Worm (Caenorhabditis elegans): ENCODE results near the gene kcmf-1.

The kcmf-1 gene

ce11 chrIII:7806947-7807346 is 22.3 kb upstream of the kcmf-1 start:
- no peak for TF ChIP-seq pha-4 (GFP tag; IDR thresholded peaks at IDR 0.05)
- no peak for TF ChIP-seq pha-4 (tag; optimal IDR thresholded peaks at IDR 0.05)

ce11 chrIII:7809033-7809432 is 20.2 kb upstream of the kcmf-1 start:
- TF ChIP-seq madf-5 (GFP tag; IDR thresholded peaks at IDR 0.05) (no peak), madf-9 (GFP tag; conservative IDR thresholded peaks at IDR 0.05) (no peak), ceh-28 (tag; optimal IDR thresholded peaks at IDR 0.05) (no peak), php-3 (GFP tag; IDR thresholded peaks at IDR 0.05) (no peak), F26F4.8 (GFP tag; conservative IDR thresholded peaks at IDR 0.05) (no peak), mxl-3 (GFP tag; optimal IDR thresholded peaks at IDR 0.05) (no peak), lin-38 (GFP tag; IDR thresholded peaks at IDR 0.05) (no peak), zfp-3 (GFP tag; conservative IDR thresholded peaks at IDR 0.05) (no peak), hlh-11 (tag; optimal IDR thresholded peaks at IDR 0.05) (no peak), tra-1 (GFP tag; IDR thresholded peaks at IDR 0.05) (no peak), ceh-32 (tag; optimal IDR thresholded peaks at IDR 0.05; ENCODE audit: poor library complexity) (no peak), saeg-2 (GFP tag; IDR thresholded peaks at IDR 0.05) (no peak), Y5F2A.4 (GFP tag; optimal IDR thresholded peaks at IDR 0.05) (no peak), unc-39 (tag; optimal IDR thresholded peaks at IDR 0.05) (no peak), zip-2 (tag; optimal IDR thresholded peaks at IDR 0.05) (no peak), duxl-1 (tag; optimal IDR thresholded peaks at IDR 0.05; ENCODE audit: poor library complexity) (no peak), hlh-30 (tag; optimal IDR thresholded peaks at IDR 0.05; ENCODE audit: insufficient read depth) (no peak), ctbp-1 (GFP tag; IDR thresholded peaks at IDR 0.05) (no peak), ceh-62 (tag; optimal IDR thresholded peaks at IDR 0.05) (no peak)

ce11 chrIII:7812208-7812880 is 16.9 kb upstream of the kcmf-1 start:
- TF ChIP-seq pqm-1 (tag; optimal IDR thresholded peaks at IDR 0.05) (no peak), F44E2.7 (GFP tag; IDR thresholded peaks at IDR 0.05) (no peak), unc-62 (GFP tag; optimal IDR thresholded peaks at IDR 0.05 in 1 of 2) (peak in 1 of 2 experiments; percentile 12), unc-62 (tag; optimal IDR thresholded peaks at IDR 0.05) (no peak), aha-1 (tag) (no peak), duxl-1 (tag; optimal IDR thresholded peaks at IDR 0.05; ENCODE audit: poor library complexity) (peak; percentile 62), ceh-82 (tag; optimal IDR thresholded peaks at IDR 0.05) (no peak), R02D3.7 (tag; optimal IDR thresholded peaks at IDR 0.05) (no peak), nhr-48 (tag; optimal IDR thresholded peaks at IDR 0.05) (no peak), nhr-25 (tag; optimal IDR thresholded peaks at IDR 0.05; ENCODE audit: borderline replicate concordance, insufficient read depth) (no peak), dmd-8 (GFP tag; IDR thresholded peaks at IDR 0.05) (no peak), snpc-4 (tag; optimal IDR thresholded peaks at IDR 0.05) (no peak), ZK546.5 (tag; optimal IDR thresholded peaks at IDR 0.05) (no peak), set-16 (GFP tag; IDR thresholded peaks at IDR 0.05) (peak; percentile 91), lin-29 (GFP tag; IDR thresholded peaks at IDR 0.05) (no peak), cey-2 (tag; optimal IDR thresholded peaks at IDR 0.05; ENCODE audit: borderline replicate concordance, insufficient read depth) (no peak), fkh-10 (GFP tag; optimal IDR thresholded peaks at IDR 0.05) (no peak), dmd-6 (GFP tag; IDR thresholded peaks at IDR 0.05) (no peak), lin-39 (tag; optimal IDR thresholded peaks at IDR 0.05) (no peak), mdt-29 (GFP tag; IDR thresholded peaks at IDR 0.05) (no peak), unc-130 (GFP tag; optimal IDR thresholded peaks at IDR 0.05) (no peak), php-3 (GFP tag; IDR thresholded peaks at IDR 0.05) (no peak), ces-1 (GFP tag; optimal IDR thresholded peaks at IDR 0.05) (no peak), sdz-12 (GFP tag; optimal IDR thresholded peaks at IDR 0.05) (no peak), hif-1 (tag; optimal IDR thresholded peaks at IDR 0.05) (no peak), nhr-11 (tag; optimal IDR thresholded peaks at IDR 0.05) (no peak), nhr-77 (tag; optimal IDR thresholded peaks at IDR 0.05) (no peak)

All from whole organism, L4 larva.